Fruit fly (Drosophila melanogaster) whole organism, embryonic: ENCODE measurements around the gene Sumo.

Source experiments
- Ada2b ChIP-seq: fragments of 200-800 bp; sonication (Bioruptor generic); IDR thresholded peaks from 2 replicates; pipeline ENCODE4 v1.3.6; 2022; ENCODE audit warnings: missing biosample characterization, missing genetic modification characterization
- BtbVII ChIP-seq: fragments of 200-800 bp; sonication (Bioruptor generic); optimal IDR thresholded peaks from 3 replicates; lab custom pipeline; 2017; ENCODE audit warnings: missing biosample characterization, mild to moderate bottlenecking, missing genetic modification characterization
- CG1024 ChIP-seq: fragments of 200-800 bp; sonication (Bioruptor generic); IDR thresholded peaks from 2 replicates; pipeline ENCODE4 v1.3.6; 2022; ENCODE audit warnings: missing biosample characterization, missing genetic modification characterization
- CG10543 ChIP-seq: fragments of 200-800 bp; sonication (Bioruptor generic); optimal IDR thresholded peaks from 3 replicates; lab custom pipeline; 2017; ENCODE audit warnings: missing biosample characterization, mild to moderate bottlenecking, missing genetic modification characterization, moderate library complexity
- CG1233 ChIP-seq: fragments of 200-800 bp; sonication (Bioruptor generic); optimal IDR thresholded peaks from 4 replicates; lab custom pipeline; 2018; ENCODE audit warnings: missing biosample characterization, mild to moderate bottlenecking, missing genetic modification characterization
- CG12391 ChIP-seq: fragments of 200-800 bp; sonication (Bioruptor generic); optimal IDR thresholded peaks from 3 replicates; lab custom pipeline; 2018; ENCODE audit warnings: missing biosample characterization, mild to moderate bottlenecking, missing genetic modification characterization, moderate library complexity
- CG15479 ChIP-seq: fragments of 200-800 bp; sonication (Bioruptor generic); optimal IDR thresholded peaks from 3 replicates; lab custom pipeline; 2019; ENCODE audit warnings: missing biosample characterization, mild to moderate bottlenecking, missing genetic modification characterization, moderate library complexity
- CG16779 ChIP-seq: fragments of 200-800 bp; sonication (Bioruptor generic); IDR thresholded peaks from 2 replicates; pipeline ENCODE4 v1.3.6; 2022; ENCODE audit warnings: missing biosample characterization, missing genetic modification characterization
- CG17186 ChIP-seq: fragments of 200-800 bp; sonication (Bioruptor generic); optimal IDR thresholded peaks from 3 replicates; lab custom pipeline; 2017; ENCODE audit warnings: missing biosample characterization, missing genetic modification reagents, missing genetic modification characterization
- CG17359 ChIP-seq: fragments of 200-800 bp; sonication (Bioruptor generic); optimal IDR thresholded peaks from 3 replicates; lab custom pipeline; 2018; ENCODE audit warnings: missing biosample characterization, mild to moderate bottlenecking, missing genetic modification characterization, moderate library complexity
- CG17912 ChIP-seq: fragments of 200-800 bp; sonication (Bioruptor generic); optimal IDR thresholded peaks from 2 replicates; lab custom pipeline; 2018; ENCODE audit warnings: missing biosample characterization, mild to moderate bottlenecking, missing genetic modification characterization
- CG18619 ChIP-seq: fragments of 200-800 bp; sonication (Bioruptor generic); optimal IDR thresholded peaks from 3 replicates; lab custom pipeline; 2017; ENCODE audit warnings: missing biosample characterization, mild to moderate bottlenecking, missing genetic modification characterization
- CG2120 ChIP-seq: fragments of 200-800 bp; sonication (Bioruptor generic); optimal IDR thresholded peaks from 3 replicates; lab custom pipeline; 2016; ENCODE audit warnings: missing biosample characterization, missing genetic modification characterization
- CG2678 ChIP-seq: fragments of 200-800 bp; sonication (Bioruptor generic); optimal IDR thresholded peaks from 3 replicates; lab custom pipeline; 2019; ENCODE audit warnings: missing biosample characterization, mild to moderate bottlenecking, missing genetic modification characterization, moderate library complexity
- CG3065 ChIP-seq: fragments of 200-800 bp; sonication (Bioruptor generic); optimal IDR thresholded peaks from 2 replicates; lab custom pipeline; 2016; ENCODE audit warnings: missing biosample characterization, missing genetic modification characterization
- CG34422 ChIP-seq: fragments of 200-800 bp; sonication (Bioruptor generic); IDR thresholded peaks from 3 replicates; pipeline ENCODE4 v1.3.6; 2022; ENCODE audit warnings: missing biosample characterization, missing genetic modification characterization
- CG4617 ChIP-seq: fragments of 200-800 bp; sonication (Bioruptor generic); optimal IDR thresholded peaks from 3 replicates; lab custom pipeline; 2016; ENCODE audit warnings: missing biosample characterization, missing genetic modification characterization, borderline replicate concordance
- CG6254 ChIP-seq: fragments of 200-800 bp; sonication (Bioruptor generic); optimal IDR thresholded peaks from 3 replicates; lab custom pipeline; 2017; ENCODE audit warnings: mild to moderate bottlenecking, missing biosample characterization, missing genetic modification reagents, missing genetic modification characterization
- CG6765 ChIP-seq: fragments of 200-800 bp; sonication (Bioruptor generic); optimal IDR thresholded peaks from 3 replicates; lab custom pipeline; 2017; ENCODE audit warnings: missing biosample characterization, mild to moderate bottlenecking, missing genetic modification characterization
- CG6791 ChIP-seq: fragments of 200-800 bp; sonication (Bioruptor generic); IDR thresholded peaks from 3 replicates; pipeline ENCODE4 v1.3.6; 2022; ENCODE audit warnings: missing biosample characterization, missing genetic modification characterization; ENCODE audit not compliant: partially characterized antibody
- CG7963 ChIP-seq: fragments of 200-800 bp; sonication (Bioruptor generic); IDR thresholded peaks from 3 replicates; pipeline ENCODE4 v1.3.6; 2022; ENCODE audit warnings: missing biosample characterization, missing genetic modification characterization; ENCODE audit not compliant: partially characterized antibody
- CG9437 ChIP-seq: fragments of 200-800 bp; sonication (Bioruptor generic); optimal IDR thresholded peaks from 2 replicates; lab custom pipeline; 2018; ENCODE audit warnings: missing biosample characterization, mild to moderate bottlenecking, missing genetic modification characterization
- Eip74EF ChIP-seq, 2 experiments: fragments of 200-800 bp in 1 of 2; fragments of >200 bp in 1 of 2; sonication (Bioruptor generic) in 1 of 2; optimal IDR thresholded peaks; 2 replicates each; lab custom pipeline; 2017 to 2019; ENCODE audit warnings: missing biosample characterization in 2 of 2, missing genetic modification characterization in 2 of 2, mild to moderate bottlenecking in 1 of 2, moderate library complexity in 1 of 2
- Hr3 ChIP-seq: fragments of 200-800 bp; sonication (Bioruptor generic); optimal IDR thresholded peaks from 3 replicates; lab custom pipeline; 2016; ENCODE audit warnings: missing biosample characterization, missing genetic modification characterization
- Lim3 ChIP-seq: fragments of 200-800 bp; sonication (Bioruptor generic); IDR thresholded peaks from 2 replicates; pipeline ENCODE4 v1.3.6; 2022; ENCODE audit warnings: missing biosample characterization, missing genetic modification characterization
- MESR4 ChIP-seq: fragments of 200-800 bp; sonication (Bioruptor generic); optimal IDR thresholded peaks from 2 replicates; lab custom pipeline; 2018; ENCODE audit warnings: missing biosample characterization, mild to moderate bottlenecking, missing genetic modification characterization, moderate library complexity
- Myb ChIP-seq: fragments of 200-800 bp; sonication (Bioruptor generic); optimal IDR thresholded peaks from 2 replicates; lab custom pipeline; 2016; ENCODE audit warnings: missing biosample characterization, missing genetic modification characterization
- Opbp ChIP-seq: fragments of 200-800 bp; sonication (Bioruptor generic); IDR thresholded peaks from 3 replicates; pipeline ENCODE4 v1.3.6; 2022; ENCODE audit warnings: missing biosample characterization, missing genetic modification characterization; ENCODE audit not compliant: partially characterized antibody
- Rx ChIP-seq: fragments of 200-800 bp; sonication (Bioruptor generic); IDR thresholded peaks from 2 replicates; pipeline ENCODE4 v1.3.6; 2022; ENCODE audit warnings: missing biosample characterization, missing genetic modification characterization
- Taf1 ChIP-seq: fragments of 200-800 bp; sonication (Bioruptor generic); IDR thresholded peaks from 2 replicates; pipeline ENCODE4 v1.3.6; 2022; ENCODE audit warnings: missing biosample characterization, missing genetic modification characterization
- ab ChIP-seq: fragments of 200-800 bp; sonication (Bioruptor generic); optimal IDR thresholded peaks from 2 replicates; lab custom pipeline; 2016; ENCODE audit warnings: missing biosample characterization, missing genetic modification characterization
- chinmo ChIP-seq: fragments of 200-800 bp; sonication (Bioruptor generic); IDR thresholded peaks from 4 replicates; pipeline ENCODE4 v1.3.6; 2022; ENCODE audit warnings: missing biosample characterization, missing genetic modification characterization; ENCODE audit not compliant: partially characterized antibody
- cwo ChIP-seq: fragments of 200-800 bp; sonication (Bioruptor generic); optimal IDR thresholded peaks from 3 replicates; lab custom pipeline; 2017; ENCODE audit warnings: missing biosample characterization, missing genetic modification characterization, mild to moderate bottlenecking, moderate library complexity, missing genetic modification reagents
- eyg ChIP-seq: fragments of 200-800 bp; sonication (Bioruptor generic); optimal IDR thresholded peaks from 3 replicates; lab custom pipeline; 2016; ENCODE audit warnings: missing biosample characterization, missing genetic modification characterization
- gce ChIP-seq: fragments of 200-800 bp; sonication (Bioruptor generic); IDR thresholded peaks from 3 replicates; pipeline ENCODE4 v1.3.6; 2022; ENCODE audit warnings: missing biosample characterization, missing genetic modification characterization
- gsb ChIP-seq: fragments of 200-800 bp; sonication (Bioruptor generic); IDR thresholded peaks from 2 replicates; pipeline ENCODE4 v1.3.6; 2022; ENCODE audit warnings: missing biosample characterization, missing genetic modification characterization
- gsb-n ChIP-seq: fragments of 200-800 bp; sonication (Bioruptor generic); optimal IDR thresholded peaks from 3 replicates; lab custom pipeline; 2018; ENCODE audit warnings: missing biosample characterization, mild to moderate bottlenecking, missing genetic modification characterization
- hth ChIP-seq: fragments of >200 bp; optimal IDR thresholded peaks from 2 replicates; lab custom pipeline; 2017; ENCODE audit warnings: inconsistent platforms
- kni ChIP-seq: fragments of 200-800 bp; sonication (Bioruptor generic); optimal IDR thresholded peaks from 3 replicates; lab custom pipeline; 2017; ENCODE audit warnings: mild to moderate bottlenecking, missing biosample characterization, missing genetic modification reagents, missing genetic modification characterization
- luna ChIP-seq: fragments of 200-800 bp; sonication (Bioruptor generic); optimal IDR thresholded peaks from 2 replicates; lab custom pipeline; 2016; ENCODE audit warnings: missing biosample characterization, missing genetic modification characterization
- mam ChIP-seq: fragments of 200-800 bp; sonication (Bioruptor generic); optimal IDR thresholded peaks from 3 replicates; lab custom pipeline; 2016; ENCODE audit warnings: missing biosample characterization, missing genetic modification characterization
- odd ChIP-seq: fragments of 200-800 bp; sonication (Bioruptor generic); optimal IDR thresholded peaks from 2 replicates; lab custom pipeline; 2017; ENCODE audit warnings: missing biosample characterization, mild to moderate bottlenecking, missing genetic modification characterization
- sens ChIP-seq: fragments of 200-800 bp; sonication (Bioruptor generic); peaks from one replicate; lab custom pipeline; 2016; ENCODE audit warnings: missing biosample characterization, missing genetic modification characterization
- sna ChIP-seq: fragments of 200-800 bp; sonication (Bioruptor generic); IDR thresholded peaks from 2 replicates; pipeline ENCODE4 v1.3.6; 2022; ENCODE audit warnings: missing biosample characterization, missing genetic modification characterization; ENCODE audit not compliant: partially characterized antibody
- sr ChIP-seq: fragments of 200-800 bp; sonication (Bioruptor generic); IDR thresholded peaks from 3 replicates; pipeline ENCODE4 v1.3.6; 2022; ENCODE audit warnings: missing biosample characterization, missing genetic modification characterization
- ssp ChIP-seq: fragments of 200-800 bp; sonication (Bioruptor generic); IDR thresholded peaks from 2 replicates; pipeline ENCODE4 v1.3.6; 2022; ENCODE audit warnings: missing biosample characterization, missing genetic modification characterization
- tio ChIP-seq: fragments of 200-800 bp; sonication (Bioruptor generic); optimal IDR thresholded peaks from 2 replicates; lab custom pipeline; 2017; ENCODE audit warnings: missing biosample characterization, missing genetic modification characterization, inconsistent platforms

The Sumo gene

dm6 chr2L:6919850-6920660, 47.4 kb downstream of the Sumo start, which contains the start of gene x16 (continued):
- no peak for TF ChIP-seq odd (GFP tag; lab: Kevin White, UChicago)
- no peak for TF ChIP-seq CG6254
- TF ChIP-seq luna = no peak
- no peak for TF ChIP-seq CG17912 (GFP tag; lab: Kevin White, UChicago)
- TF ChIP-seq CG17359 (tag; lab: Kevin White, UChicago) = no peak
- TF ChIP-seq CG2120 (GFP tag; lab: Kevin White, UChicago) = peak; percentile 11
- TF ChIP-seq ssp (GFP tag; lab: Robert Waterston, UW) = 0 out of 2 replicates have a peak, but pooled peaks have one; percentile 14
- no peak for TF ChIP-seq CG15479 (GFP tag; lab: Kevin White, UChicago)
- no peak for TF ChIP-seq sens
- TF ChIP-seq sr (GFP tag; lab: Robert Waterston, UW) = no peak
- no peak for TF ChIP-seq Ada2b
- TF ChIP-seq Hr3 (GFP tag; lab: Kevin White, UChicago) = peak; percentile 3
- TF ChIP-seq cwo (GFP tag; lab: Kevin White, UChicago) = no peak
- TF ChIP-seq CG4617 (GFP tag; lab: Kevin White, UChicago) = peak; percentile 45
- TF ChIP-seq MESR4 (GFP tag; lab: Kevin White, UChicago) = peak; percentile 7
- TF ChIP-seq gsb = no peak
- TF ChIP-seq BtbVII (GFP tag; lab: Kevin White, UChicago) = no peak
- TF ChIP-seq Myb (GFP tag; lab: Kevin White, UChicago) = peak; percentile 68
- no peak for TF ChIP-seq CG1024 (GFP tag; lab: Robert Waterston, UW)
- TF ChIP-seq, all 482 proteins: peak for 43

dm6 chr2L:6919203-6919849, 48.1 kb downstream of the Sumo start:
- TF ChIP-seq CG3065 (no peak), tio (GFP tag; lab: Kevin White, UChicago) (no peak), CG2678 (peak; percentile 39), Taf1 (no peak), CG6765 (no peak), Eip74EF (GFP tag; optimal IDR thresholded peaks at IDR 0.05; lab: Kevin White, UChicago) (no peak), mam (GFP tag; lab: Kevin White, UChicago) (no peak), sna (GFP tag; lab: Robert Waterston, UW) (0 out of 2 replicates have a peak, but pooled peaks have one; percentile 10), CG16779 (GFP tag; lab: Robert Waterston, UW) (no peak), ab (GFP tag; lab: Kevin White, UChicago) (no peak), gce (GFP tag; lab: Robert Waterston, UW) (no peak), CG6791 (0 out of 3 replicates have a peak, but pooled peaks have one; percentile 32), eyg (no peak), kni (GFP tag; lab: Kevin White, UChicago) (no peak), CG18619 (GFP tag; lab: Kevin White, UChicago) (peak; percentile 16), Rx (GFP tag; lab: Robert Waterston, UW) (no peak), hth (lab: Kevin White, UChicago) (no peak), Lim3 (GFP tag; lab: Robert Waterston, UW) (no peak), chinmo (GFP tag; lab: Robert Waterston, UW) (0 out of 4 replicates have a peak, but pooled peaks have one; percentile 45), Opbp (GFP tag; lab: Robert Waterston, UW) (0 out of 3 replicates have a peak, but pooled peaks have one; percentile 33), CG9437 (GFP tag; lab: Kevin White, UChicago) (peak; percentile 18), CG15479 (GFP tag; lab: Kevin White, UChicago) (peak; percentile 63), CG34422 (GFP tag; lab: Robert Waterston, UW) (peak; percentile 22; the same call in 1 of the 3 replicates), CG1233 (GFP tag; lab: Kevin White, UChicago) (peak; percentile 8), CG12391 (tag; lab: Kevin White, UChicago) (peak; percentile 27), CG10543 (GFP tag; lab: Kevin White, UChicago) (no peak), CG7963 (0 out of 3 replicates have a peak, but pooled peaks have one; percentile 12), CG17186 (GFP tag; lab: Kevin White, UChicago) (peak; percentile 99), gsb-n (tag; lab: Kevin White, UChicago) (no peak)
